Worm (Caenorhabditis elegans): ENCODE data around the gene sgt-1.

DNA sequence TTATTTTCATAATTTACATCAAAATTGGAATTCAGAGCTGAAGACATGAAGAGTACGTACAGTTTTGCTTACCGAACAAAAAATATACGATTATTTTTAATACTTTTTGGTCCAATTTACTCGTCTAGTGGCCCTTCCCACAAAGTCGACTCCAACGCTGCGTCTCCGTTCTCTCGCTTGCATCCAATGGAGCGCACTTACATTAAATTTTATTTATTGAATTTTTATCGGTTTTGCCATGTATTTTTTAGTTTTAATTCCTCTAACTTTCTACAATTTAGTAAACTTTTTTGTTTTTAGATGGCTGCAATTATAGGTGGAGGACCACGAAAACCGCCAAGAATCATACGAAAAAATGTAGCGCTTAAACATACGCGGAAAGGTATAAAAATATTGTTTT is 31.9 kb upstream of the sgt-1 start, which contains the start of gene ZK546.5:
- TF ChIP-seq repo-1 (tag; optimal IDR thresholded peaks at IDR 0.05): no peak
- TF ChIP-seq hsf-1 (GFP tag; IDR thresholded peaks at IDR 0.05): no peak
- TF ChIP-seq lir-1 (GFP tag; conservative IDR thresholded peaks at IDR 0.05): no peak
- TF ChIP-seq Y67H2A.10 (GFP tag; conservative IDR thresholded peaks at IDR 0.05): no peak
- no peak for TF ChIP-seq unc-62 (GFP tag; optimal IDR thresholded peaks at IDR 0.05)
- no peak for TF ChIP-seq attf-3 (GFP tag; conservative IDR thresholded peaks at IDR 0.05)
- TF ChIP-seq akir-1 (GFP tag; optimal IDR thresholded peaks at IDR 0.05): no peak
- no peak for TF ChIP-seq D2030.7 (GFP tag; IDR thresholded peaks at IDR 0.05)
- TF ChIP-seq hrde-1 (tag; optimal IDR thresholded peaks at IDR 0.05; ENCODE audit: borderline replicate concordance): no peak
- no peak for TF ChIP-seq pha-4 (tag; optimal IDR thresholded peaks at IDR 0.05)
- no peak for TF ChIP-seq F57C9.4 (tag; optimal IDR thresholded peaks at IDR 0.05)
